Worm (Caenorhabditis elegans): ENCODE data around the gene wdr-37.

DNA sequence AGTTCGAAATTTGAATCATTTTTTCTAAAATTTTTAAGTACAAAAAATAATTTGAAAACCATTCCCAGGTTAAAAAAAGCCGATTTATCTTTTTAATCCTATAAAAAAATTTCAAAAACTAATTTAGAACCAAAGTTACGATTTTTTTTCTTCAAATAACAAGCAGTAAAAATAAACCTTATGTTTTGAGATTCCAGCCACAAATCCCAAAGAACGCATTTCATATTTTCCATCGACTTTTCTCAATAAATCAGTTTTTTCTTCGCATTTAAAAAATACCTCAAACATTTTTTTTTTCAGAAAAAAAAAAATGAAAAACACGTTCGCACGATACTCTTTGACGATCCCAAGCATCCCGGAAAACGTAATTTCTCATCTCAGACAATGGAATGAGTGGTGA, 35.3 kb upstream of the wdr-37 start, which contains the start of gene ckk-1:
- no peak for TF ChIP-seq mxl-2 (GFP tag; conservative IDR thresholded peaks at IDR 0.05)
- no peak for TF ChIP-seq hmg-1.1 (GFP tag; IDR thresholded peaks at IDR 0.05)
- TF ChIP-seq ZK546.5 (tag; optimal IDR thresholded peaks at IDR 0.05) = no peak
- TF ChIP-seq ceh-82 (tag; optimal IDR thresholded peaks at IDR 0.05) = no peak
- no peak for TF ChIP-seq ztf-11 (tag; optimal IDR thresholded peaks at IDR 0.05)
- no peak for TF ChIP-seq snpc-4 (tag; optimal IDR thresholded peaks at IDR 0.05)
- TF ChIP-seq ctbp-1 (GFP tag; IDR thresholded peaks at IDR 0.05) = no peak
- TF ChIP-seq Y75B8A.6 (GFP tag; IDR thresholded peaks at IDR 0.05) = no peak
